Worm (Caenorhabditis elegans) whole organism, mixed stage, embryonic: ENCODE data around the gene mak-2.
"Not testable (repeated sequence)": the region's sequence is repeated elsewhere in the genome, so short reads cannot be mapped to it uniquely, and the experiment has no call there.

Experiments used
- bed-3 ChIP-seq: fragments of 200-800 bp; sonication (Bioruptor generic); optimal IDR thresholded peaks from 3 replicates; lab custom pipeline; 2018; ENCODE audit warnings: mild to moderate bottlenecking, missing genetic modification characterization, moderate library complexity, missing compliant biosample characterization
- ceh-39 ChIP-seq: fragments of 150-350 bp; optimal IDR thresholded peaks from 2 replicates; lab custom pipeline; 2014; ENCODE audit warnings: missing biosample characterization, missing genetic modification characterization
- mls-2 ChIP-seq: sonication (generic microtip); optimal IDR thresholded peaks from 2 replicates; lab custom pipeline; 2016; ENCODE audit warnings: mild to moderate bottlenecking, missing genetic modification characterization, moderate library complexity, missing compliant biosample characterization
- nhr-12 ChIP-seq: fragments of 150-350 bp; optimal IDR thresholded peaks from 2 replicates; lab custom pipeline; 2014; ENCODE audit warnings: missing biosample characterization, missing genetic modification characterization
- snpc-4 ChIP-seq: fragments of 150-350 bp; optimal IDR thresholded peaks from 2 replicates; lab custom pipeline; 2014; ENCODE audit warnings: missing biosample characterization, missing genetic modification characterization
- unc-62 ChIP-seq: fragments of 150-350 bp; optimal IDR thresholded peaks from 2 replicates; lab custom pipeline; 2014; ENCODE audit warnings: missing biosample characterization, missing genetic modification reagents, missing genetic modification characterization
- zip-8 ChIP-seq: fragments of 150-350 bp; optimal IDR thresholded peaks from 2 replicates; lab custom pipeline; 2014; ENCODE audit warnings: missing biosample characterization, missing genetic modification characterization
- ztf-11 ChIP-seq: fragments of 150-350 bp; optimal IDR thresholded peaks from 2 replicates; lab custom pipeline; 2014; ENCODE audit warnings: missing biosample characterization, missing genetic modification characterization

ce11 chrIV:904963-905362 is 19.8 kb downstream of the mak-2 start, which contains the start of gene fbxc-12:
- TF ChIP-seq ceh-39 (tag; lab: Kevin White, UChicago); ztf-11 (tag; lab: Kevin White, UChicago); bed-3 (GFP tag; lab: Kevin White, UChicago); snpc-4 (tag; lab: Kevin White, UChicago); nhr-12 (tag; lab: Kevin White, UChicago); unc-62; zip-8; mls-2 (tag; lab: Kevin White, UChicago): not testable (repeated sequence)
